Fruit fly (Drosophila melanogaster) whole organism: ENCODE measurements around the gene CG44521.

Experiments used
- CG8478 ChIP-seq: fragments of >200 bp; optimal IDR thresholded peaks from 2 replicates; lab custom pipeline; 2018; ENCODE audit warnings: inconsistent platforms
- Dll ChIP-seq: fragments of >200 bp; optimal IDR thresholded peaks from 2 replicates; lab custom pipeline; 2017
- EcR ChIP-seq, 2 experiments: fragments of >200 bp; optimal IDR thresholded peaks; 2 replicates each; lab custom pipeline; 2017; ENCODE audit warnings: missing biosample characterization in 2 of 2, missing genetic modification characterization in 2 of 2, missing genetic modification reagents in 2 of 2
- pan ChIP-seq: fragments of >200 bp; optimal IDR thresholded peaks from 2 replicates; lab custom pipeline; 2017
- psq ChIP-seq: fragments of >200 bp; optimal IDR thresholded peaks from 2 replicates; lab custom pipeline; 2017

DNA sequence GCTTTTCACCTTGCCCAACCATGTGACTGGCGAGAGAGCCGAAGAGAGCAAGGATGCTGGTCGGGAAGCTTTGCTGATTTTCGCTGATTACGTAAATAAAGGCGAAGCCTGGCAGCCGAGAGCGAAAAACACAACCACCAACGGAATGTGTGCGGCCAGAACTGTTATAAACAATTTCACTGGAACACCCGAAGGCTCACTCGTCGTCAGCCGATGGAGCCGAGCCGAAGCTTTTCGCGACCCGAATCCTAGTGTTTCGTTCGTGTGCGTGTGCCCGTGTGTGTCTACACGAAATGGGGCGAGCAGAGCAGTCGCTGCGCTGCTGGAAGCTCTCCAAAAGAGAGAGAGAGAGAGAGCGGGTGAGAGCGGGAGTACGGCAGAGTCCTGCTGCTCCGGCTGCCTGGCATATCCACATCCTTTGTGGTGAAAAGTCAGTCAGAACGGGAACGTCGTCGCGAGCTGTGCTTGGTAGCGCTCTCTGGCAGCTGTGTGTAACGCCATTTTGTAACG lies 22.1 kb upstream of the CG44521 start:
- TF ChIP-seq pan (lab: Kevin White, UChicago): no peak
- TF ChIP-seq Dll (lab: Kevin White, UChicago): no peak
- TF ChIP-seq psq (lab: Kevin White, UChicago): no peak
- TF ChIP-seq EcR (GFP tag; optimal IDR thresholded peaks at IDR 0.05; lab: Kevin White, UChicago): no peak
- no peak for TF ChIP-seq CG8478 (lab: Kevin White, UChicago)
